Fruit fly (Drosophila melanogaster) whole organism, adult: Measurements from ENCODE around the gene Sgs7.

Experiments used
- CG11617 ChIP-seq: fragments of 200-800 bp; sonication (Bioruptor generic); optimal IDR thresholded peaks from 2 replicates; lab custom pipeline; 2017; ENCODE audit warnings: mild to moderate bottlenecking, missing biosample characterization, missing genetic modification reagents, missing genetic modification characterization
- CG33017 ChIP-seq: fragments of 200-800 bp; sonication (Bioruptor generic); optimal IDR thresholded peaks from 2 replicates; lab custom pipeline; 2018; ENCODE audit warnings: missing biosample characterization, mild to moderate bottlenecking, missing genetic modification characterization, moderate library complexity
- CG7101 ChIP-seq: fragments of 200-800 bp; sonication (Bioruptor generic); optimal IDR thresholded peaks from 2 replicates; lab custom pipeline; 2018; ENCODE audit warnings: missing biosample characterization, mild to moderate bottlenecking, missing genetic modification characterization, moderate library complexity
- kay ChIP-seq: fragments of 200-800 bp; sonication (Bioruptor generic); peaks from one replicate; lab custom pipeline; 2016; ENCODE audit warnings: missing biosample characterization, missing genetic modification characterization, borderline replicate concordance
- ovo ChIP-seq: fragments of 200-800 bp; sonication (Bioruptor generic); optimal IDR thresholded peaks from 2 replicates; lab custom pipeline; 2016; ENCODE audit warnings: missing biosample characterization, missing genetic modification characterization
- tj ChIP-seq: fragments of 200-800 bp; sonication (Bioruptor generic); optimal IDR thresholded peaks from 3 replicates; lab custom pipeline; 2017; ENCODE audit warnings: missing biosample characterization, mild to moderate bottlenecking, missing genetic modification characterization, moderate library complexity
- toe ChIP-seq: fragments of 200-800 bp; sonication (Bioruptor generic); optimal IDR thresholded peaks from 2 replicates; lab custom pipeline; 2016; ENCODE audit warnings: missing biosample characterization, missing genetic modification characterization

- TF ChIP-seq ovo (GFP tag; lab: Kevin White, UChicago) (no peak), tj (GFP tag; lab: Kevin White, UChicago) (peak; percentile 35), toe (GFP tag; lab: Kevin White, UChicago) (no peak), CG11617 (GFP tag; lab: Kevin White, UChicago) (no peak), kay (GFP tag; lab: Kevin White, UChicago) (peak; percentile 82), CG33017 (tag; lab: Kevin White, UChicago) (no peak), CG7101 (tag; lab: Kevin White, UChicago) (no peak)
These were observed 13.0 kb downstream of the Sgs7 start, which contains the start of the genes CG11714 and Fuca for dm6 chr3L:11522613-11523012.
